Fruit fly (Drosophila melanogaster): ENCODE measurements around the gene CG11294.

- TF ChIP-seq kay (GFP tag; ENCODE audit: borderline replicate concordance) (no peak), CG11617 (GFP tag; optimal IDR thresholded peaks at IDR 0.05) (no peak), toe (GFP tag; optimal IDR thresholded peaks at IDR 0.05) (no peak), tj (GFP tag; optimal IDR thresholded peaks at IDR 0.05) (no peak), CG7045 (GFP tag; optimal IDR thresholded peaks at IDR 0.05) (no peak), ovo (GFP tag; optimal IDR thresholded peaks at IDR 0.05) (no peak), Clk (GFP tag; optimal IDR thresholded peaks at IDR 0.05) (no peak), CG33017 (tag; optimal IDR thresholded peaks at IDR 0.05) (no peak), CG5204 (GFP tag; optimal IDR thresholded peaks at IDR 0.05) (no peak), bab1 (GFP tag; optimal IDR thresholded peaks at IDR 0.05) (no peak), Hr96 (GFP tag; optimal IDR thresholded peaks at IDR 0.05) (no peak)
Observed at dm6 chrX:8667070-8667469, 26.4 kb downstream of the CG11294 start.

All from whole organism, adult.